Worm (Caenorhabditis elegans) whole organism, L3 larva: ENCODE measurements around the gene B0024.15.

Experiments used
- aly-2 ChIP-seq: fragments of 150-350 bp; optimal IDR thresholded peaks from 2 replicates; lab custom pipeline; 2014; ENCODE audit warnings: missing biosample characterization, missing genetic modification characterization
- daf-12 ChIP-seq: fragments of 150-350 bp; optimal IDR thresholded peaks from 2 replicates; lab custom pipeline; 2014; ENCODE audit warnings: missing biosample characterization, missing genetic modification reagents, missing genetic modification characterization
- lin-39 ChIP-seq: fragments of 150-350 bp; optimal IDR thresholded peaks from 2 replicates; lab custom pipeline; 2018; ENCODE audit warnings: missing biosample characterization, missing genetic modification reagents, missing genetic modification characterization
- nhr-25 ChIP-seq: sonication (generic microtip); optimal IDR thresholded peaks from 2 replicates; lab custom pipeline; 2017; ENCODE audit warnings: missing biosample characterization, missing genetic modification characterization
- nhr-76 ChIP-seq: fragments of 150-350 bp; sonication (generic microtip); optimal IDR thresholded peaks from 5 replicates; lab custom pipeline; 2014; ENCODE audit warnings: missing biosample characterization, missing genetic modification characterization
- unc-62 ChIP-seq: fragments of 150-350 bp; sonication (generic microtip); optimal IDR thresholded peaks from 4 replicates; lab custom pipeline; 2014; ENCODE audit warnings: missing biosample characterization, missing genetic modification reagents, missing genetic modification characterization
- zag-1 ChIP-seq: fragments of 150-350 bp; optimal IDR thresholded peaks from 2 replicates; lab custom pipeline; 2014; ENCODE audit warnings: missing biosample characterization, missing genetic modification characterization

DNA sequence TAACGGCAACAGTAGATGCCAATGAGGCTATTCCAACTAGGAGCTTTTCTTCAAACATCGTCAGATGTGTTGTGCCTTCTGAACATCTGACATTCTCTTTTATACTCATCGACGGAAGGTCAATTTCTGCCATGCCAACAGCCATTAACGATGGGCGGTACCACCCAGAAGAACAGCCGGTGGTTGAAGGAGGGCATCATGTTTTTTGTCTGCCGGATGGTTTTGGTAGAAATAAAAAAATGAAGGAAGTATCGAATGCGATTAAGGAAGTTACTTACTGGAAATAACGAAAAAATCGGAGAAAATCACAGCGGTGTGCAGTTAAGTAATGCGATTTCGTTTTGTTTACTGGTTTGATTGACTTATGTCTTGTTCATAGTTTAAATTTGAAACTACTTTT lies 4.7 kb downstream of the B0024.15 start, which contains the start of gene col-150:
- TF ChIP-seq daf-12 (tag; lab: Kevin White, UChicago): no peak
- TF ChIP-seq nhr-76 (tag; lab: Kevin White, UChicago): no peak
- TF ChIP-seq zag-1 (tag; lab: Kevin White, UChicago): no peak
- no peak for TF ChIP-seq unc-62 (GFP tag; lab: Kevin White, UChicago)
- TF ChIP-seq nhr-25 (tag; lab: Kevin White, UChicago): no peak
- no peak for TF ChIP-seq aly-2 (tag; lab: Kevin White, UChicago)
- no peak for TF ChIP-seq lin-39 (tag; lab: Kevin White, UChicago)
